Fruit fly (Drosophila melanogaster): ENCODE data around the gene side-VII.
"Not testable (repeated sequence)": the region's sequence is repeated elsewhere in the genome, so short reads cannot be mapped to it uniquely, and the experiment has no call there.

Gene side-VII

dm6 chr3R:9701897-9702296 is 37.9 kb downstream of the side-VII start:
- no peak for TF ChIP-seq Myc (optimal IDR thresholded peaks at IDR 0.05)
- TF ChIP-seq h (optimal IDR thresholded peaks at IDR 0.05): no peak
- TF ChIP-seq psq (optimal IDR thresholded peaks at IDR 0.05): no peak
- TF ChIP-seq insv (optimal IDR thresholded peaks at IDR 0.05): no peak
- TF ChIP-seq Sin3A (optimal IDR thresholded peaks at IDR 0.05): no peak
- no peak for TF ChIP-seq ttk (optimal IDR thresholded peaks at IDR 0.05)

DNA sequence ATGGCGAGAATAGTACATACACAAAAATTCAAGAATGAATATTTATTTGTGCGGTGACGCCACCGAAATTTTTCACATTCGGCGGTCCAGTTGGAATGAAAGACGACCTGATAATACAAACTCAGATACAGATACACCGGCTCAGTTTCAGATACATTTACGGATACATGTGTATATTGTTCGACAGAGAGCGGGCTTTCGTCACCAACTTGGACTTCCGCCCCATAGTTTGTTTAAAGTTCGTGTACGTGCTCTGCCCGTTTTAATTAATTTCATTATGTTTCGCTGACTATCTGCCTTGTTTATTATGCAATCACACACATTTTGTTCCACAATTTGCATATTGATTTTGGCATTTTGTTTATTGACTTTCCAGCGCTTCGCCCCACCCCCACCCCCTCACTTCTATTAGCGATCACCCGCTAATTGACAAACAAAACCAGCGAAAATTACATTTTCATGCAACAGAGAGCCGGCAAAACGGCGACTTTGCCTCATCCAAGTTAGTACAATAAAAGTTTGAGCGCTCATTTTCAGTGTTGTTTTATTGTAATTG is 38.6 kb downstream of the side-VII start:
- TF ChIP-seq h (optimal IDR thresholded peaks at IDR 0.05) (no peak), Sin3A (optimal IDR thresholded peaks at IDR 0.05) (no peak), ttk (optimal IDR thresholded peaks at IDR 0.05) (no peak), Myc (optimal IDR thresholded peaks at IDR 0.05) (no peak), psq (optimal IDR thresholded peaks at IDR 0.05) (no peak), insv (optimal IDR thresholded peaks at IDR 0.05) (no peak)

DNA sequence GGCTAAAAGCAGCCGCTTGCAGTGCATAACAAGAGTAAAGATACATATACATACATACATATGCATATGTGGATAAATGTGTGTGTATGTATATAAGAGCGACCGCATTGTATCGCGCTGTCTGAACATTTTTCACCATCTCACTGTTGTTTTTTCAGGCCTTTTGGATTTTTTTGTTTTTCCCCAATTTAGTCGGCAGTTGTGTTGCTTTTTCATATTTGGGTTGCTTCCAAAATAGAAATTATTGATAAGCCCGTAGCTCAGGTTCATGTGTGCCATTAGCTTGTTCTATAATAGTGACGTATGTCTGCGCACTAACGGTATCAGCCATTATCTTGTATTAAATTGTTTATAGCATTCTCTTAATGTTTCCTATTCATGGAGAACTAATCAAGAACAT is 39.3 kb downstream of the side-VII start:
- TF ChIP-seq ttk (optimal IDR thresholded peaks at IDR 0.05): no peak
- TF ChIP-seq h (optimal IDR thresholded peaks at IDR 0.05): no peak
- no peak for TF ChIP-seq psq (optimal IDR thresholded peaks at IDR 0.05)
- TF ChIP-seq Myc (optimal IDR thresholded peaks at IDR 0.05): no peak
- no peak for TF ChIP-seq insv (optimal IDR thresholded peaks at IDR 0.05)
- TF ChIP-seq Sin3A (optimal IDR thresholded peaks at IDR 0.05): no peak

dm6 chr3R:9694999-9695398 is 44.8 kb downstream of the side-VII start:
- no peak for TF ChIP-seq ttk (optimal IDR thresholded peaks at IDR 0.05)
- TF ChIP-seq Sin3A (optimal IDR thresholded peaks at IDR 0.05): no peak
- no peak for TF ChIP-seq h (optimal IDR thresholded peaks at IDR 0.05)
- TF ChIP-seq psq (optimal IDR thresholded peaks at IDR 0.05): no peak
- no peak for TF ChIP-seq insv (optimal IDR thresholded peaks at IDR 0.05)
- no peak for TF ChIP-seq Myc (optimal IDR thresholded peaks at IDR 0.05)

DNA sequence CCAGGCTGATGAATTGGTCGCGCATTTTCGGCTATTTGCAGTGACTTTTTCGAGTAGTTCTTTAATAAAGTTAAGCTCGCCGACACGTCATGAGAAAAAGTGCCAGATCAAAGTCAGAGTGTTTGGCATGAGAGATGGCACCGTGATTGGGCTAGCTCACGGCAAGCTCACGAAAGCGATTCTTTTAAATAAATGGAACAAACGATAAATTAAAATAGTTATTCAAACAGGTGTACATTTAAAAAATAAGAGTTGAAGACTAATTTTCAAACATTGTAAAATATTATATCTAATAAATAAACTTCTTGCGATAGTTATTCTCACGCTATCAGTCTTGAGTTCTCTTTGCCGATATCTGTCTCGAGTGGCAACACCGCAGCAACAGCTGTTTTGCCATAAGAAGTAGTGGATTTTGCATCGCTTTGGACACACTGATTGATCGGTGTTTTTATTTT is 47.1 kb downstream of the side-VII start, which contains the start of the genes Unc-115b, p24-2 and CG32939:
Gene Unc-115b (minus strand): TSS at position 101 of the 455 bp plus-strand sequence.
Gene p24-2 (minus strand): TSS at position 120 of the 455 bp plus-strand sequence.
Gene CG32939 (plus strand): TSS at position 405 of the 455 bp plus-strand sequence.
- not testable (repeated sequence) for TF ChIP-seq psq, h, insv (optimal IDR thresholded peaks at IDR 0.05)

dm6 chr3R:9685376-9685775 is 54.4 kb downstream of the side-VII start, which contains the start of the genes eca and CG18542:
Gene eca (minus strand): TSS chr3R:9685476.
Gene CG18542 (plus strand): TSS chr3R:9685760.
- TF ChIP-seq ttk, insv, h (optimal IDR thresholded peaks at IDR 0.05): not testable (repeated sequence)

dm6 chr3R:9684125-9684524 is 55.7 kb downstream of the side-VII start, which contains the start of gene CG9444:
Gene CG9444 (minus strand): TSS chr3R:9684264.
- TF ChIP-seq Sin3A (optimal IDR thresholded peaks at IDR 0.05) (no peak), Myc (optimal IDR thresholded peaks at IDR 0.05) (no peak), ttk (optimal IDR thresholded peaks at IDR 0.05) (no peak), psq (optimal IDR thresholded peaks at IDR 0.05) (no peak), h (optimal IDR thresholded peaks at IDR 0.05) (no peak), insv (optimal IDR thresholded peaks at IDR 0.05) (no peak)

All from Kc167 (cell line).